Fruit fly (Drosophila melanogaster): ENCODE data around the gene Aplip1.

Aplip1 gene

DNA sequence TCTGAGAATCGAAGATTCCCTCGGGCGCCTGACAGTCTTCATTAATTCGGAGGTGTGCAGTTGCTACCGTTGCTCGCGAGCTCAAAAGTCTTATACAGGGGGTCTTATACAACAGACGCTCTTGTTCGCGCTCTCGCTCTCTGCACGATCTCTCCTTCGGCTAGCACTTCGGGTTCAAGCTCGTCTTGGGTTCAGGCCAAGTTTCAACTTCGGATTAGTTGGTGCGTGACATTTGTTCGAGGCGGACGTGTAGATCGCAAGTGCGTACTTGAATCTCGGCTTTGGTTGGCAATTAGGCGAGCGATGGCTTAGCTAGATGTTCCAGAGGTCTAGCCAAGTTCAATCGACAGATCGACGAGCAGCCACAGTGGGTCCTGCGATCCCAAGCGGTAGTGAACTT, 12.1 kb downstream of the Aplip1 start (continued):
- TF ChIP-seq Trl (optimal IDR thresholded peaks at IDR 0.05) (peak; percentile 57 to 59), Trl (GFP tag; optimal IDR thresholded peaks at IDR 0.05) (no peak), CG8478 (optimal IDR thresholded peaks at IDR 0.05) (peak; percentile 13), CG4617 (GFP tag; optimal IDR thresholded peaks at IDR 0.05; ENCODE audit: borderline replicate concordance) (no peak), Gsc (GFP tag; IDR thresholded peaks at IDR 0.05) (no peak), CG34422 (GFP tag; IDR thresholded peaks at IDR 0.05) (0 out of 3 replicates have a peak, but pooled peaks have one; percentile 45), unc-4 (GFP tag; IDR thresholded peaks at IDR 0.05; ENCODE audit: partially characterized antibody) (0 out of 2 replicates have a peak, but pooled peaks have one; percentile 32), Oaz (GFP tag; IDR thresholded peaks at IDR 0.05) (no peak), mam (GFP tag; optimal IDR thresholded peaks at IDR 0.05) (no peak), CG6175 (GFP tag; IDR thresholded peaks at IDR 0.05) (no peak), exex (tag; optimal IDR thresholded peaks at IDR 0.05) (no peak), salm (tag; optimal IDR thresholded peaks at IDR 0.05) (no peak), Sox100B (GFP tag; optimal IDR thresholded peaks at IDR 0.05) (no peak), zen2 (GFP tag; IDR thresholded peaks at IDR 0.05; ENCODE audit: partially characterized antibody) (0 out of 3 replicates have a peak, but pooled peaks have one; percentile 30), Med (GFP tag) (peak; percentile 51), nmo (GFP tag; optimal IDR thresholded peaks at IDR 0.05) (no peak)

DNA sequence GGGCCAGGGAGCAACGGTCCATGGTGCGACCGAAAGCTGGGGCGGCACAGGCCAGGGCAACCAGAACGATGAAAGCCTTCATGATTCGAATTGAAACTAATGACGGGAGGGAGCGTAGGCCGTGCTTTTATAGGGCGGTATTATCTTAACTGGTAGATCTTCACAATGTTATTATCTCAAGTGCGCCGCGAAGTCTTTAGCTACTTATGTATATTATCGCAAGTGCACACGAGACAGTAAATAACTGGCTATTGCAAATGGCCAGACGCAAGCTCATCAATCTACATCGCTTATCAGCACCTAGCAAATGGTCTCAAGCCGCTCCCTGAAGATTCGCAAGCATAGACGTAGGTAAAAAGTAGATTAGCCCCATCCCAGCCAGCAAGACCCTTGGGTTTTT, 15.0 kb downstream of the Aplip1 start, which contains the start of gene LysD:
Gene LysD (minus strand): TSS at position 101 of the 400 bp plus-strand sequence.
- TF ChIP-seq Doc2 (GFP tag; IDR thresholded peaks at IDR 0.05): no peak
- TF ChIP-seq exex (tag; optimal IDR thresholded peaks at IDR 0.05): peak; percentile 1
- TF ChIP-seq Max (GFP tag; optimal IDR thresholded peaks at IDR 0.05): no peak

DNA sequence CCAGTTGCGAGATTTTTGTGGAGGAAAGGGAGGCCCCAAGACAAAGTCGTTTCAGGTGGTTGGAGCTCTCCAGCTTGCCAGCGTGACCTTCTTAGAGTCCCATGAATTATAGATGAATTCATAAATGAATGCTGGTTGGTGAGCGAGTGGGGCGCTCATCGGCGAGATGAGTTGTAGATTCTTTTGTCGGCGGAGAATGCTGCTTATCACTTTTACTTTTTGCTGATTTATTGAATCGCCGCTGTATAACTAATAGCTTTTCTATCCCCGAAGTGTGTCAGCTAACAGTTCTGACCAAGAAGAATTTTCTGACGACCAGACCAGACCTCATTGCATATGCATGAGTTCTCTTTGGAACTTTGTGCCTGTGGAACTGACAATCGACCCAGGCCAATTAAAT, 16.0 kb downstream of the Aplip1 start:
- peak; percentile 67; the same call in 1 of the 2 replicates for TF ChIP-seq vvl (GFP tag; IDR thresholded peaks at IDR 0.05)
- peak; percentile 3 for TF ChIP-seq abd-A (tag; optimal IDR thresholded peaks at IDR 0.05)
- no peak for TF ChIP-seq br (optimal IDR thresholded peaks at IDR 0.05)
- TF ChIP-seq Blimp-1 (GFP tag; optimal IDR thresholded peaks at IDR 0.05): peak; percentile 93
- no peak for TF ChIP-seq ap (GFP tag; IDR thresholded peaks at IDR 0.05)
- no peak for TF ChIP-seq CG2678 (tag; optimal IDR thresholded peaks at IDR 0.05)

DNA sequence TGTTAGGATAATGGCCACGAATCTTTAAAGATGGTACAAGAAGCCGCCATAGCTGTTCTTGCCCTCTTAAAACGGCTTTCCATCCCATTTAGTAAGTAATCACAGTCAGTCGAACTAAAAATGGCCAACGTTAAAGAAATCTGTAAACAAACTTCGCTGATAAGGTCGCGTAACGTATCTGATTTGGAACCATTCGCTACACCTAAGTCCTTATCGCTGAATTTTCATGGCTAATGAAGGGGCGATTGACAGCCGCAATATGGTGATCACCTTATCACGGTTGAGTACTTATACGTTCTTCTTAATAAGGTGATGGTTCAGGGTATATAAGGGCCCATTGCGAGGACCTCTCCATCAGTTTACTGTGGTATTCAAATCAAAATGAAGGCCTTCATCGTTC, 16.5 kb downstream of the Aplip1 start, which contains the start of gene LysE:
Gene LysE (plus strand): TSS at position 257 of the 400 bp plus-strand sequence.
- TF ChIP-seq sug (tag; optimal IDR thresholded peaks at IDR 0.05) (peak; percentile 8), Mrtf (GFP tag; IDR thresholded peaks at IDR 0.05) (no peak), Chrac-16 (GFP tag; optimal IDR thresholded peaks at IDR 0.05) (no peak), CG18599 (GFP tag; optimal IDR thresholded peaks at IDR 0.05) (peak; percentile 21), grn (GFP tag; optimal IDR thresholded peaks at IDR 0.05) (peak; percentile 42), CoRest (tag; optimal IDR thresholded peaks at IDR 0.05) (no peak), Hmx (GFP tag; optimal IDR thresholded peaks at IDR 0.05) (no peak), CG17359 (tag; optimal IDR thresholded peaks at IDR 0.05) (no peak), Lim3 (GFP tag; IDR thresholded peaks at IDR 0.05) (no peak), pita (GFP tag; optimal IDR thresholded peaks at IDR 0.05) (no peak), aop (GFP tag; IDR thresholded peaks at IDR 0.05) (no peak), Med (GFP tag) (no peak), exex (tag; optimal IDR thresholded peaks at IDR 0.05) (peak; percentile 62), Sry-δ (GFP tag; optimal IDR thresholded peaks at IDR 0.05) (no peak), Hey (tag; optimal IDR thresholded peaks at IDR 0.05) (peak; percentile 45), CG16815 (GFP tag; optimal IDR thresholded peaks at IDR 0.05) (no peak), CG1792 (GFP tag; optimal IDR thresholded peaks at IDR 0.05) (no peak), Pdp1 (GFP tag; optimal IDR thresholded peaks at IDR 0.05) (no peak), fd102C (GFP tag; optimal IDR thresholded peaks at IDR 0.05) (no peak), ttk (GFP tag; IDR thresholded peaks at IDR 0.05) (no peak), CG18011 (GFP tag; optimal IDR thresholded peaks at IDR 0.05) (no peak), CTCF (GFP tag; optimal IDR thresholded peaks at IDR 0.05) (no peak), YL-1 (GFP tag; optimal IDR thresholded peaks at IDR 0.05) (no peak)

Data from whole organism, embryonic.